Fruit fly (Drosophila melanogaster) whole organism, embryonic: ENCODE measurements around the gene CG42554.

Source experiments
- Atf6 ChIP-seq: fragments of 200-800 bp; sonication (Bioruptor generic); IDR thresholded peaks from 2 replicates; pipeline ENCODE4 v1.3.6; 2022; ENCODE audit warnings: missing biosample characterization, missing genetic modification characterization
- Bgb ChIP-seq: fragments of 200-800 bp; sonication (Bioruptor generic); IDR thresholded peaks from 2 replicates; pipeline ENCODE4 v1.3.6; 2022; ENCODE audit warnings: missing biosample characterization, missing genetic modification characterization; ENCODE audit not compliant: partially characterized antibody
- CG10321 ChIP-seq: fragments of 200-800 bp; sonication (Bioruptor generic); IDR thresholded peaks from 2 replicates; pipeline ENCODE4 v1.3.6; 2022; ENCODE audit warnings: missing biosample characterization, missing genetic modification characterization
- CG12155 ChIP-seq: fragments of 200-800 bp; sonication (Bioruptor generic); optimal IDR thresholded peaks from 3 replicates; lab custom pipeline; 2016; ENCODE audit warnings: missing biosample characterization, missing genetic modification characterization
- CG12769 ChIP-seq: fragments of 200-800 bp; sonication (Bioruptor generic); optimal IDR thresholded peaks from 2 replicates; lab custom pipeline; 2019; ENCODE audit warnings: missing biosample characterization, mild to moderate bottlenecking, missing genetic modification characterization, moderate library complexity
- CG1602 ChIP-seq: fragments of 200-800 bp; sonication (Bioruptor generic); optimal IDR thresholded peaks from 3 replicates; lab custom pipeline; 2016; ENCODE audit warnings: missing biosample characterization, missing genetic modification characterization
- CG16779 ChIP-seq: fragments of 200-800 bp; sonication (Bioruptor generic); IDR thresholded peaks from 2 replicates; pipeline ENCODE4 v1.3.6; 2022; ENCODE audit warnings: missing biosample characterization, missing genetic modification characterization
- CG17912 ChIP-seq: fragments of 200-800 bp; sonication (Bioruptor generic); optimal IDR thresholded peaks from 2 replicates; lab custom pipeline; 2018; ENCODE audit warnings: missing biosample characterization, mild to moderate bottlenecking, missing genetic modification characterization
- CG31365 ChIP-seq: fragments of 200-800 bp; sonication (Bioruptor generic); optimal IDR thresholded peaks from 2 replicates; lab custom pipeline; 2018; ENCODE audit warnings: missing biosample characterization, mild to moderate bottlenecking, missing genetic modification characterization
- CG31441 ChIP-seq: fragments of 200-800 bp; sonication (Bioruptor generic); IDR thresholded peaks from 2 replicates; pipeline ENCODE4 v1.3.6; 2022; ENCODE audit warnings: missing biosample characterization, missing genetic modification characterization
- CG33213 ChIP-seq: fragments of 200-800 bp; sonication (Bioruptor generic); optimal IDR thresholded peaks from 3 replicates; lab custom pipeline; 2016; ENCODE audit warnings: missing biosample characterization, missing genetic modification characterization
- CG3726 ChIP-seq: fragments of 200-800 bp; sonication (Bioruptor generic); IDR thresholded peaks from 3 replicates; pipeline ENCODE4, ENCODE4 v1.3.6; 2022; ENCODE audit warnings: missing biosample characterization, missing genetic modification characterization
- CG4360 ChIP-seq: fragments of 200-800 bp; sonication (Bioruptor generic); IDR thresholded peaks from 2 replicates; pipeline ENCODE4 v1.3.6; 2022; ENCODE audit warnings: missing biosample characterization, missing genetic modification characterization
- CG4424 ChIP-seq: fragments of 200-800 bp; sonication (Bioruptor generic); optimal IDR thresholded peaks from 3 replicates; lab custom pipeline; 2016; ENCODE audit warnings: missing biosample characterization, missing genetic modification characterization
- CG6272 ChIP-seq: fragments of 200-800 bp; sonication (Bioruptor generic); IDR thresholded peaks from 2 replicates; pipeline ENCODE4 v1.3.6; 2022; ENCODE audit warnings: missing biosample characterization, missing genetic modification characterization
- CG6689 ChIP-seq: fragments of 200-800 bp; sonication (Bioruptor generic); IDR thresholded peaks from 2 replicates; pipeline ENCODE4 v1.3.6; 2022; ENCODE audit warnings: missing biosample characterization, missing genetic modification characterization
- CG6791 ChIP-seq: fragments of 200-800 bp; sonication (Bioruptor generic); IDR thresholded peaks from 3 replicates; pipeline ENCODE4 v1.3.6; 2022; ENCODE audit warnings: missing biosample characterization, missing genetic modification characterization; ENCODE audit not compliant: partially characterized antibody
- CG7357 ChIP-seq: fragments of 200-800 bp; sonication (Bioruptor generic); IDR thresholded peaks from 3 replicates; pipeline ENCODE4 v1.3.6; 2022; ENCODE audit warnings: missing biosample characterization, missing genetic modification characterization
- CG7556 ChIP-seq: fragments of 200-800 bp; sonication (Bioruptor generic); optimal IDR thresholded peaks from 2 replicates; lab custom pipeline; 2017; ENCODE audit warnings: missing biosample characterization, mild to moderate bottlenecking, missing genetic modification characterization
- CG8290 ChIP-seq, 3 experiments: fragments of 200-800 bp; sonication (Bioruptor generic); optimal IDR thresholded peaks; 2 replicates each; lab custom pipeline; 2016 to 2019; ENCODE audit warnings: missing biosample characterization in 3 of 3, missing genetic modification characterization in 3 of 3, mild to moderate bottlenecking in 2 of 3, moderate library complexity in 1 of 3
- D19A ChIP-seq: fragments of 200-800 bp; optimal IDR thresholded peaks from 3 replicates; lab custom pipeline; 2019; ENCODE audit warnings: missing biosample characterization, mild to moderate bottlenecking, missing genetic modification characterization, moderate library complexity
- Dip3 ChIP-seq: fragments of 200-800 bp; sonication (Bioruptor generic); optimal IDR thresholded peaks from 3 replicates; lab custom pipeline; 2016; ENCODE audit warnings: missing biosample characterization, missing genetic modification characterization
- ERR ChIP-seq: fragments of 200-800 bp; sonication (Bioruptor generic); optimal IDR thresholded peaks from 2 replicates; lab custom pipeline; 2016; ENCODE audit warnings: missing biosample characterization, missing genetic modification characterization
- Eip74EF ChIP-seq, 2 experiments: fragments of 200-800 bp in 1 of 2; fragments of >200 bp in 1 of 2; sonication (Bioruptor generic) in 1 of 2; optimal IDR thresholded peaks; 2 replicates each; lab custom pipeline; 2017 to 2019; ENCODE audit warnings: missing biosample characterization in 2 of 2, missing genetic modification characterization in 2 of 2, mild to moderate bottlenecking in 1 of 2, moderate library complexity in 1 of 2
- Gsc ChIP-seq: fragments of 200-800 bp; sonication (Bioruptor generic); IDR thresholded peaks from 2 replicates; pipeline ENCODE4 v1.3.6; 2022; ENCODE audit warnings: missing biosample characterization, missing genetic modification characterization
- Gug ChIP-seq: fragments of 200-800 bp; sonication (Bioruptor generic); IDR thresholded peaks from 4 replicates; pipeline ENCODE4 v1.3.6; 2022; ENCODE audit warnings: missing biosample characterization, missing genetic modification characterization
- H15 ChIP-seq: fragments of 200-800 bp; sonication (Bioruptor generic); IDR thresholded peaks from 3 replicates; pipeline ENCODE4 v1.3.6; 2022; ENCODE audit warnings: missing biosample characterization, missing genetic modification characterization
- HLHmδ ChIP-seq: fragments of 200-800 bp; sonication (Bioruptor generic); optimal IDR thresholded peaks from 2 replicates; lab custom pipeline; 2018; ENCODE audit warnings: missing biosample characterization, mild to moderate bottlenecking, missing genetic modification characterization, moderate library complexity
- Hmr ChIP-seq: fragments of 200-800 bp; sonication (Bioruptor generic); optimal IDR thresholded peaks from 3 replicates; lab custom pipeline; 2017; ENCODE audit warnings: mild to moderate bottlenecking, missing biosample characterization, missing genetic modification reagents, missing genetic modification characterization
- Hr39 ChIP-seq: fragments of >200 bp; optimal IDR thresholded peaks from 2 replicates; lab custom pipeline; 2017
- MTF-1 ChIP-seq: fragments of 200-800 bp; sonication (Bioruptor generic); optimal IDR thresholded peaks from 2 replicates; lab custom pipeline; 2018; ENCODE audit warnings: missing biosample characterization, mild to moderate bottlenecking, missing genetic modification characterization, borderline replicate concordance
- Pdp1 ChIP-seq, 2 experiments: fragments of 200-800 bp; sonication (Bioruptor generic); optimal IDR thresholded peaks; 3 replicates each; lab custom pipeline; 2016; ENCODE audit warnings: missing biosample characterization in 2 of 2, missing genetic modification characterization in 2 of 2, mild to moderate bottlenecking in 1 of 2, moderate library complexity in 1 of 2
- Rfx ChIP-seq: fragments of 200-800 bp; sonication (Bioruptor generic); IDR thresholded peaks from 2 replicates; pipeline ENCODE4 v1.3.6; 2022; ENCODE audit warnings: missing biosample characterization, missing genetic modification characterization
- Sry-δ ChIP-seq: fragments of 200-800 bp; sonication (Bioruptor generic); optimal IDR thresholded peaks from 2 replicates; lab custom pipeline; 2016; ENCODE audit warnings: missing biosample characterization, missing genetic modification characterization
- ac ChIP-seq: fragments of 200-800 bp; sonication (Bioruptor generic); optimal IDR thresholded peaks from 3 replicates; lab custom pipeline; 2017; ENCODE audit warnings: missing biosample characterization, mild to moderate bottlenecking, missing genetic modification characterization
- az2 ChIP-seq: fragments of 200-800 bp; sonication (Bioruptor generic); optimal IDR thresholded peaks from 3 replicates; lab custom pipeline; 2016; ENCODE audit warnings: missing biosample characterization, missing genetic modification characterization
- chinmo ChIP-seq: fragments of 200-800 bp; sonication (Bioruptor generic); IDR thresholded peaks from 4 replicates; pipeline ENCODE4 v1.3.6; 2022; ENCODE audit warnings: missing biosample characterization, missing genetic modification characterization; ENCODE audit not compliant: partially characterized antibody
- crol ChIP-seq: fragments of 200-800 bp; sonication (Bioruptor generic); IDR thresholded peaks from 2 replicates; pipeline ENCODE4 v1.3.6; 2022; ENCODE audit warnings: missing biosample characterization, missing genetic modification characterization
- dati ChIP-seq: fragments of 200-800 bp; sonication (Bioruptor generic); IDR thresholded peaks from 2 replicates; pipeline ENCODE4 v1.3.6; 2022; ENCODE audit warnings: missing biosample characterization, missing genetic modification characterization
- emc ChIP-seq: fragments of 200-800 bp; sonication (Bioruptor generic); optimal IDR thresholded peaks from 2 replicates; lab custom pipeline; 2016; ENCODE audit warnings: missing biosample characterization, missing genetic modification characterization
- ind ChIP-seq: fragments of 200-800 bp; sonication (Bioruptor generic); optimal IDR thresholded peaks from 3 replicates; lab custom pipeline; 2016; ENCODE audit warnings: missing biosample characterization, missing genetic modification characterization
- lmd ChIP-seq: fragments of 200-800 bp; sonication (Bioruptor generic); IDR thresholded peaks from 2 replicates; pipeline ENCODE4 v1.3.6; 2022; ENCODE audit warnings: missing biosample characterization, missing genetic modification characterization
- mld ChIP-seq: fragments of 200-800 bp; sonication (Bioruptor generic); IDR thresholded peaks from 3 replicates; pipeline ENCODE4 v1.3.6; 2022; ENCODE audit warnings: missing biosample characterization, missing genetic modification characterization; ENCODE audit not compliant: partially characterized antibody
- pb ChIP-seq: fragments of 200-800 bp; sonication (Bioruptor generic); optimal IDR thresholded peaks from 3 replicates; lab custom pipeline; 2016; ENCODE audit warnings: missing biosample characterization, missing genetic modification characterization
- peb ChIP-seq: fragments of 200-800 bp; sonication (Bioruptor generic); IDR thresholded peaks from 2 replicates; pipeline ENCODE4 v1.3.6; 2022; ENCODE audit warnings: missing biosample characterization, missing genetic modification characterization
- sc ChIP-seq, 3 experiments: fragments of >200 bp in 2 of 3; fragments of 200-800 bp in 1 of 3; sonication (Bioruptor generic) in 1 of 3; optimal IDR thresholded peaks; 2 replicates in 2 of 3; 3 replicates in 1 of 3; lab custom pipeline; 2017; ENCODE audit warnings: mild to moderate bottlenecking in 1 of 3, missing biosample characterization in 1 of 3, missing genetic modification characterization in 1 of 3, missing genetic modification reagents in 1 of 3
- scrt ChIP-seq: fragments of 200-800 bp; sonication (Bioruptor generic); optimal IDR thresholded peaks from 2 replicates; lab custom pipeline; 2018; ENCODE audit warnings: missing biosample characterization, mild to moderate bottlenecking, missing genetic modification characterization, moderate library complexity

Gene CG42554

DNA sequence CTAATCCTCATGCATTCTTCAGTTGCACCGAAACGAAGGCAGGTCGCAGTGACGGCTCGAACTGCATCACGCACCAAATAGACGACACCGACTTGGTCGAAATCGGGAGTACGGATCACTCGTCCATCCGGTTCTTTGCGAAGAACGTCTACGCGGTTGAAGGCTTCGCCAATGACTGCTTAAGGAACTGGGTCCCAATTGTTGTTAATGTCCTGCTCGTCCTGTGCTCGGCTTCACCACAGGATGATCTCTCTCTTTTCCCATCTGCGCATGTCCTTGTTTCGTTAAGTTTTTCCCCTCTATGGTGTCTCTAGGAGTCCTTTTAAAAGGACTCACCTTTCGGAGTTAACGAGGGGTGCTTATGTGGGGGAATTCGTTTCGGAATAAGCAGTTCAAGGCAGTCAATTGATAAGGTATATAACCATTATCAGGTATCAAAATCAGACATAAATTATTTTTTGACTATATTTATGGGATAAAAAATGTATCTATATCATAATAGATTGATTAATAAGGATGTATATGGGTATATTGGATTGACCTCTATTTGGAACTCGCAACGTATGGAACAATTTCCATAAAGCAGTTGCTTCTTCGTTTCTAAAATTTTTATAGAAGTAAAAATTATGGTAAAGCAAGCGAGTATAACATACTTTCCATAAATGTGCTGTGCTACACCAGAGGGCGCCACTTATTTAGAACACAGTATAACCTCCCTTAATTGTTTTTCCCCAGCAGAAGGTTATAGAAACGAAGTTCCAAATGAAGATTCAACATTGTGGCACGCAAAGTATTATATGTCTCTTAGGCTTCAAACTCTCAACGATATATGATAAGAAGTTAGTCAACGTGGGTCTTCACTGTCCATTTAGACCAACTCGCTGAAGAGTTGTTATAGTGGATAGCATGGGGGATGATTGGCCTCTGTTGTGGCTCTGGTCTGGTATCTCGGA lies 21.9 kb downstream of the CG42554 start, which contains the start of gene dpr20 (continued):
- peak; percentile 84 for TF ChIP-seq CG16779 (GFP tag; lab: Robert Waterston, UW)
- TF ChIP-seq MTF-1, result peak; percentile 38
- peak; percentile 52 for TF ChIP-seq CG4360 (GFP tag; lab: Robert Waterston, UW)
- TF ChIP-seq H15, result peak; percentile 82
- peak; percentile 70 for TF ChIP-seq CG33213 (GFP tag; lab: Kevin White, UChicago)
- TF ChIP-seq CG10321, result peak; percentile 59; the same call in 1 of the 2 replicates
- peak; percentile 89 for TF ChIP-seq ind (GFP tag; lab: Kevin White, UChicago)
- peak; percentile 80 for TF ChIP-seq peb (GFP tag; lab: Robert Waterston, UW)
- TF ChIP-seq CG12769, result peak; percentile 92
- TF ChIP-seq Sry-δ (GFP tag; lab: Kevin White, UChicago), result peak; percentile 25
- no peak for TF ChIP-seq Eip74EF (GFP tag; optimal IDR thresholded peaks at IDR 0.05; lab: Kevin White, UChicago)
- TF ChIP-seq sc (optimal IDR thresholded peaks at IDR 0.05; lab: Kevin White, UChicago), result no peak
- TF ChIP-seq sc (GFP tag; optimal IDR thresholded peaks at IDR 0.05; lab: Kevin White, UChicago), result peak; percentile 0
- peak; percentile 77 for TF ChIP-seq pb (GFP tag; lab: Kevin White, UChicago)
- no peak for TF ChIP-seq chinmo (GFP tag; lab: Robert Waterston, UW)
- no peak for TF ChIP-seq CG6791 (GFP tag; lab: Robert Waterston, UW)
- TF ChIP-seq Hr39 (lab: Kevin White, UChicago), result no peak
- peak; percentile 82 for TF ChIP-seq Atf6
- TF ChIP-seq crol, result 0 out of 2 replicates have a peak, but pooled peaks have one; percentile 39
- peak; percentile 8 for TF ChIP-seq CG17912
- TF ChIP-seq Hmr (GFP tag; lab: Kevin White, UChicago), result peak; percentile 74
- TF ChIP-seq ERR, result peak; percentile 56
- peak; percentile 71 for TF ChIP-seq dati (GFP tag; lab: Robert Waterston, UW)
- peak; percentile 77 for TF ChIP-seq CG7357 (GFP tag; lab: Robert Waterston, UW)
- no peak for TF ChIP-seq Bgb (GFP tag; lab: Robert Waterston, UW)
- peak; percentile 76 for TF ChIP-seq scrt (GFP tag; lab: Kevin White, UChicago)
- TF ChIP-seq Rfx (GFP tag; lab: Robert Waterston, UW), result peak; percentile 95
- peak; percentile 68 to 77 for TF ChIP-seq Pdp1 (GFP tag; optimal IDR thresholded peaks at IDR 0.05; lab: Kevin White, UChicago)
- peak; percentile 61 for TF ChIP-seq CG7556 (GFP tag; lab: Kevin White, UChicago)
- TF ChIP-seq CG12155, result peak; percentile 73
- TF ChIP-seq mld, result no peak
- TF ChIP-seq Gsc (GFP tag; lab: Robert Waterston, UW), result no peak
- TF ChIP-seq CG8290 (GFP tag; optimal IDR thresholded peaks at IDR 0.05; lab: Kevin White, UChicago), result peak; percentile 13
- TF ChIP-seq CG8290 (tag; optimal IDR thresholded peaks at IDR 0.05; lab: Kevin White, UChicago), result peak; percentile 28 to 95
- peak; percentile 91 for TF ChIP-seq lmd (GFP tag; lab: Robert Waterston, UW)
- TF ChIP-seq CG4424 (GFP tag; lab: Kevin White, UChicago), result peak; percentile 31
- TF ChIP-seq CG31441 (GFP tag; lab: Robert Waterston, UW), result peak; percentile 59; the same call in 1 of the 2 replicates
- TF ChIP-seq emc (GFP tag; lab: Kevin White, UChicago), result peak; percentile 66
- TF ChIP-seq CG31365, result peak; percentile 93
- peak; percentile 84 for TF ChIP-seq CG6272 (GFP tag; lab: Robert Waterston, UW)
- peak; percentile 52 for TF ChIP-seq CG1602 (GFP tag; lab: Kevin White, UChicago)
- no peak for TF ChIP-seq HLHmδ
- peak; percentile 93 for TF ChIP-seq Gug
- TF ChIP-seq CG3726 (GFP tag; lab: Robert Waterston, UW), result peak; percentile 63; the same call in 1 of the 3 replicates
- peak; percentile 73 for TF ChIP-seq CG6689 (GFP tag; lab: Robert Waterston, UW)
- TF ChIP-seq D19A (tag; lab: Kevin White, UChicago), result peak; percentile 50
- peak; percentile 72 for TF ChIP-seq Dip3
- TF ChIP-seq az2 (GFP tag; lab: Kevin White, UChicago), result peak; percentile 65
- peak; percentile 7 for TF ChIP-seq ac (GFP tag; lab: Kevin White, UChicago)
